Fruit fly (Drosophila melanogaster) whole organism, embryonic: ENCODE results near the gene CG17470.

Source experiments
- Ada2b ChIP-seq: fragments of 200-800 bp; sonication (Bioruptor generic); IDR thresholded peaks from 2 replicates; pipeline ENCODE4 v1.3.6; 2022; ENCODE audit warnings: missing biosample characterization, missing genetic modification characterization
- Awh ChIP-seq: fragments of 200-800 bp; sonication (Bioruptor generic); IDR thresholded peaks from 2 replicates; pipeline ENCODE4, ENCODE4 v1.3.6; 2022; ENCODE audit warnings: missing biosample characterization, missing genetic modification characterization
- BtbVII ChIP-seq: fragments of 200-800 bp; sonication (Bioruptor generic); optimal IDR thresholded peaks from 3 replicates; lab custom pipeline; 2017; ENCODE audit warnings: missing biosample characterization, mild to moderate bottlenecking, missing genetic modification characterization
- CG1024 ChIP-seq: fragments of 200-800 bp; sonication (Bioruptor generic); IDR thresholded peaks from 2 replicates; pipeline ENCODE4 v1.3.6; 2022; ENCODE audit warnings: missing biosample characterization, missing genetic modification characterization
- CG12155 ChIP-seq: fragments of 200-800 bp; sonication (Bioruptor generic); optimal IDR thresholded peaks from 3 replicates; lab custom pipeline; 2016; ENCODE audit warnings: missing biosample characterization, missing genetic modification characterization
- CG15269 ChIP-seq: fragments of 200-800 bp; sonication (Bioruptor generic); optimal IDR thresholded peaks from 2 replicates; lab custom pipeline; 2018; ENCODE audit warnings: missing biosample characterization, mild to moderate bottlenecking, missing genetic modification characterization, moderate library complexity
- CG15514 ChIP-seq: fragments of 200-800 bp; sonication (Bioruptor generic); optimal IDR thresholded peaks from 3 replicates; lab custom pipeline; 2017; ENCODE audit warnings: missing biosample characterization, missing genetic modification characterization, mild to moderate bottlenecking, moderate library complexity, missing genetic modification reagents
- CG17568 ChIP-seq: fragments of 200-800 bp; sonication (Bioruptor generic); optimal IDR thresholded peaks from 2 replicates; lab custom pipeline; 2018; ENCODE audit warnings: missing biosample characterization, mild to moderate bottlenecking, missing genetic modification characterization, moderate library complexity
- CG18764 ChIP-seq: fragments of 200-800 bp; sonication (Bioruptor generic); optimal IDR thresholded peaks from 3 replicates; lab custom pipeline; 2016; ENCODE audit warnings: missing biosample characterization, missing genetic modification characterization
- CG31388 ChIP-seq: fragments of 200-800 bp; sonication (Bioruptor generic); optimal IDR thresholded peaks from 2 replicates; lab custom pipeline; 2016; ENCODE audit warnings: missing biosample characterization, missing genetic modification characterization
- CG4854 ChIP-seq: fragments of 200-800 bp; sonication (Bioruptor generic); optimal IDR thresholded peaks from 2 replicates; lab custom pipeline; 2016; ENCODE audit warnings: missing biosample characterization, missing genetic modification characterization, inconsistent platforms
- CG6765 ChIP-seq: fragments of 200-800 bp; sonication (Bioruptor generic); optimal IDR thresholded peaks from 3 replicates; lab custom pipeline; 2017; ENCODE audit warnings: missing biosample characterization, mild to moderate bottlenecking, missing genetic modification characterization
- CG7271 ChIP-seq: fragments of 200-800 bp; sonication (Bioruptor generic); optimal IDR thresholded peaks from 2 replicates; lab custom pipeline; 2018; ENCODE audit warnings: missing biosample characterization, mild to moderate bottlenecking, missing genetic modification characterization, moderate library complexity
- CG7357 ChIP-seq: fragments of 200-800 bp; sonication (Bioruptor generic); IDR thresholded peaks from 3 replicates; pipeline ENCODE4 v1.3.6; 2022; ENCODE audit warnings: missing biosample characterization, missing genetic modification characterization
- CG7987 ChIP-seq: fragments of 200-800 bp; sonication (Bioruptor generic); optimal IDR thresholded peaks from 2 replicates; lab custom pipeline; 2018; ENCODE audit warnings: missing biosample characterization, mild to moderate bottlenecking, missing genetic modification characterization, moderate library complexity
- CG8281 ChIP-seq: fragments of 200-800 bp; sonication (Bioruptor generic); optimal IDR thresholded peaks from 2 replicates; lab custom pipeline; 2018; ENCODE audit warnings: missing biosample characterization, mild to moderate bottlenecking, missing genetic modification characterization, moderate library complexity
- CG8388 ChIP-seq: fragments of 200-800 bp; sonication (Bioruptor generic); optimal IDR thresholded peaks from 2 replicates; lab custom pipeline; 2019; ENCODE audit warnings: missing biosample characterization, mild to moderate bottlenecking, missing genetic modification characterization, moderate library complexity
- CG8478 ChIP-seq: fragments of >200 bp; optimal IDR thresholded peaks from 2 replicates; lab custom pipeline; 2018
- CG8944 ChIP-seq: fragments of 200-800 bp; sonication (Bioruptor generic); optimal IDR thresholded peaks from 3 replicates; lab custom pipeline; 2016; ENCODE audit warnings: missing biosample characterization, missing genetic modification characterization
- Doc3 ChIP-seq: fragments of 200-800 bp; sonication (Bioruptor generic); IDR thresholded peaks from 3 replicates; pipeline ENCODE4 v1.3.6; 2022; ENCODE audit warnings: missing biosample characterization, missing genetic modification characterization; ENCODE audit not compliant: partially characterized antibody
- Eip74EF ChIP-seq, 2 experiments: fragments of 200-800 bp in 1 of 2; fragments of >200 bp in 1 of 2; sonication (Bioruptor generic) in 1 of 2; optimal IDR thresholded peaks; 2 replicates each; lab custom pipeline; 2017 to 2019; ENCODE audit warnings: missing biosample characterization in 2 of 2, missing genetic modification characterization in 2 of 2, mild to moderate bottlenecking in 1 of 2, moderate library complexity in 1 of 2
- HHEX ChIP-seq: fragments of 200-800 bp; sonication (Bioruptor generic); optimal IDR thresholded peaks from 3 replicates; lab custom pipeline; 2017; ENCODE audit warnings: missing biosample characterization, mild to moderate bottlenecking, missing genetic modification characterization, missing genetic modification reagents
- HmgD ChIP-seq: fragments of 200-800 bp; sonication (Bioruptor generic); optimal IDR thresholded peaks from 3 replicates; lab custom pipeline; 2016; ENCODE audit warnings: missing biosample characterization, missing genetic modification characterization
- Hr3 ChIP-seq: fragments of 200-800 bp; sonication (Bioruptor generic); optimal IDR thresholded peaks from 3 replicates; lab custom pipeline; 2016; ENCODE audit warnings: missing biosample characterization, missing genetic modification characterization
- Hr39 ChIP-seq: fragments of >200 bp; optimal IDR thresholded peaks from 2 replicates; lab custom pipeline; 2017
- Hr78 ChIP-seq, 2 experiments: fragments of 200-800 bp in 1 of 2; fragments of >200 bp in 1 of 2; sonication (Bioruptor generic) in 1 of 2; optimal IDR thresholded peaks; 2 replicates each; lab custom pipeline; 2017 to 2019; ENCODE audit warnings: missing biosample characterization in 2 of 2, missing genetic modification characterization in 2 of 2, mild to moderate bottlenecking in 1 of 2, moderate library complexity in 1 of 2
- Mrtf ChIP-seq: fragments of 200-800 bp; sonication (Bioruptor generic); IDR thresholded peaks from 3 replicates; pipeline ENCODE4 v1.3.6; 2022; ENCODE audit warnings: missing biosample characterization, missing genetic modification characterization
- Myb ChIP-seq: fragments of 200-800 bp; sonication (Bioruptor generic); optimal IDR thresholded peaks from 2 replicates; lab custom pipeline; 2016; ENCODE audit warnings: missing biosample characterization, missing genetic modification characterization
- Neu2 ChIP-seq: fragments of 200-800 bp; sonication (Bioruptor generic); optimal IDR thresholded peaks from 3 replicates; lab custom pipeline; 2016; ENCODE audit warnings: missing biosample characterization, missing genetic modification characterization, borderline replicate concordance
- Ptx1 ChIP-seq: fragments of 200-800 bp; sonication (Bioruptor generic); IDR thresholded peaks from 2 replicates; pipeline ENCODE4 v1.3.6; 2022; ENCODE audit warnings: missing biosample characterization, missing genetic modification characterization
- Rx ChIP-seq: fragments of 200-800 bp; sonication (Bioruptor generic); IDR thresholded peaks from 2 replicates; pipeline ENCODE4 v1.3.6; 2022; ENCODE audit warnings: missing biosample characterization, missing genetic modification characterization
- Taf1 ChIP-seq: fragments of 200-800 bp; sonication (Bioruptor generic); IDR thresholded peaks from 2 replicates; pipeline ENCODE4 v1.3.6; 2022; ENCODE audit warnings: missing biosample characterization, missing genetic modification characterization
- ac ChIP-seq: fragments of 200-800 bp; sonication (Bioruptor generic); optimal IDR thresholded peaks from 3 replicates; lab custom pipeline; 2017; ENCODE audit warnings: missing biosample characterization, mild to moderate bottlenecking, missing genetic modification characterization
- da ChIP-seq: fragments of 200-800 bp; sonication (Bioruptor generic); optimal IDR thresholded peaks from 2 replicates; lab custom pipeline; 2016; ENCODE audit warnings: missing biosample characterization, missing genetic modification characterization
- dm ChIP-seq: fragments of 200-800 bp; sonication (Bioruptor generic); optimal IDR thresholded peaks from 3 replicates; lab custom pipeline; 2016; ENCODE audit warnings: missing biosample characterization, missing genetic modification characterization
- gce ChIP-seq: fragments of 200-800 bp; sonication (Bioruptor generic); IDR thresholded peaks from 3 replicates; pipeline ENCODE4 v1.3.6; 2022; ENCODE audit warnings: missing biosample characterization, missing genetic modification characterization
- hb ChIP-seq: fragments of 200-800 bp; sonication (Bioruptor generic); IDR thresholded peaks from 3 replicates; pipeline ENCODE4 v1.3.6; 2022; ENCODE audit warnings: missing biosample characterization, missing genetic modification characterization; ENCODE audit not compliant: partially characterized antibody
- insv ChIP-seq, 2 experiments: fragments of 200-800 bp; sonication (Bioruptor generic); optimal IDR thresholded peaks; 3 replicates each; lab custom pipeline; 2016 to 2018; ENCODE audit warnings: missing biosample characterization in 2 of 2, missing genetic modification characterization in 2 of 2
- nerfin-1 ChIP-seq: fragments of 200-800 bp; sonication (Bioruptor generic); optimal IDR thresholded peaks from 3 replicates; lab custom pipeline; 2019; ENCODE audit warnings: missing biosample characterization, mild to moderate bottlenecking, missing genetic modification characterization, moderate library complexity
- odd ChIP-seq: fragments of 200-800 bp; sonication (Bioruptor generic); optimal IDR thresholded peaks from 2 replicates; lab custom pipeline; 2017; ENCODE audit warnings: missing biosample characterization, mild to moderate bottlenecking, missing genetic modification characterization
- org-1 ChIP-seq: fragments of 200-800 bp; sonication (Bioruptor generic); optimal IDR thresholded peaks from 2 replicates; lab custom pipeline; 2017; ENCODE audit warnings: missing biosample characterization, missing genetic modification characterization
- pros ChIP-seq: fragments of 200-800 bp; sonication (Bioruptor generic); optimal IDR thresholded peaks from 3 replicates; lab custom pipeline; 2019; ENCODE audit warnings: missing biosample characterization, mild to moderate bottlenecking, missing genetic modification characterization, moderate library complexity
- sens-2 ChIP-seq: fragments of 200-800 bp; sonication (Bioruptor generic); IDR thresholded peaks from 2 replicates; pipeline ENCODE4 v1.3.6; 2022; ENCODE audit warnings: missing biosample characterization, missing genetic modification characterization
- so ChIP-seq: fragments of 200-800 bp; sonication (Bioruptor generic); IDR thresholded peaks from 3 replicates; pipeline ENCODE4 v1.3.6; 2022; ENCODE audit warnings: missing biosample characterization, missing genetic modification characterization
- tgo ChIP-seq: fragments of 200-800 bp; sonication (Bioruptor generic); IDR thresholded peaks from 3 replicates; pipeline ENCODE4 v1.3.6; 2022; ENCODE audit warnings: missing biosample characterization, missing genetic modification characterization
- toy ChIP-seq: fragments of 200-800 bp; sonication (Bioruptor generic); IDR thresholded peaks from 2 replicates; pipeline ENCODE4 v1.3.6; 2022; ENCODE audit warnings: missing biosample characterization, missing genetic modification characterization
- ttk ChIP-seq: fragments of 200-800 bp; sonication (Bioruptor generic); IDR thresholded peaks from 2 replicates; pipeline ENCODE4 v2.1.2; 2022; ENCODE audit warnings: missing biosample characterization, missing genetic modification characterization
- tup ChIP-seq: fragments of 200-800 bp; sonication (Bioruptor generic); optimal IDR thresholded peaks from 2 replicates; lab custom pipeline; 2016; ENCODE audit warnings: missing biosample characterization, mild to moderate bottlenecking, missing genetic modification characterization, moderate library complexity
- unc-4 ChIP-seq: fragments of 200-800 bp; sonication (Bioruptor generic); IDR thresholded peaks from 2 replicates; pipeline ENCODE4 v1.3.6; 2022; ENCODE audit warnings: missing biosample characterization, missing genetic modification characterization; ENCODE audit not compliant: partially characterized antibody
- wdn ChIP-seq: fragments of 200-800 bp; sonication (Bioruptor generic); IDR thresholded peaks from 2 replicates; pipeline ENCODE4 v1.3.6; 2022; ENCODE audit warnings: missing biosample characterization, missing genetic modification characterization
- zen2 ChIP-seq: fragments of 200-800 bp; sonication (Bioruptor generic); IDR thresholded peaks from 3 replicates; pipeline ENCODE4 v1.3.6; 2022; ENCODE audit warnings: missing biosample characterization, missing genetic modification characterization; ENCODE audit not compliant: partially characterized antibody

CG17470 gene

DNA sequence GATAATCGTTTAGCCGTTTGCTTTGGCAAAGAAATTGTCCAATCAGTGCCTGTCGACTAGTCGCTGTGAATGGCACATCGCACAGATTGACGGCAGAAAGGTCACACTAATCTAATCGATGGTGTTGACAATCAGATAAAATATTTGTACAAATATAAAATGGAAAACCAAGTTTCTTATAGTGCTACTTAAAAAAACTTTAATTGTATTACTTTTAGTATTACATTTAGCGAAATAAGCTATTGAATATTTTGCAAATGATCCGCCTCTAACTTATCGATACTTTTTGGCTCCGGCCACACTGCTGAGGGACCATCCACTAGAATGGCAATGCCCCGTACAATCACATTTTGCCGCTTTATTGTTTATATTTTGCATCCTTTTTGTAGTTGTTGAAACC is 13.1 kb upstream of the CG17470 start, which contains the start of the genes brun and CG2614 (continued):
- TF ChIP-seq tup, result peak; percentile 16
- 0 out of 2 replicates have a peak, but pooled peaks have one; percentile 7 for TF ChIP-seq Taf1 (GFP tag; lab: Robert Waterston, UW)
- no peak for TF ChIP-seq Awh (GFP tag; lab: Robert Waterston, UW)
- TF ChIP-seq CG8478, result no peak
- no peak for TF ChIP-seq CG7987 (GFP tag; lab: Kevin White, UChicago)
- peak; percentile 66 for TF ChIP-seq CG8944 (GFP tag; lab: Kevin White, UChicago)
- peak; percentile 47; the same call in 2 of the 3 replicates for TF ChIP-seq CG7357 (GFP tag; lab: Robert Waterston, UW)
- no peak for TF ChIP-seq nerfin-1 (tag; lab: Kevin White, UChicago)
- peak; percentile 73 for TF ChIP-seq HmgD (GFP tag; lab: Kevin White, UChicago)
- peak; percentile 59; the same call in 1 of the 3 replicates for TF ChIP-seq zen2 (GFP tag; lab: Robert Waterston, UW)
- TF ChIP-seq toy (GFP tag; lab: Robert Waterston, UW), result no peak
- peak; percentile 89 for TF ChIP-seq sens-2 (GFP tag; lab: Robert Waterston, UW)
- no peak for TF ChIP-seq ac (GFP tag; lab: Kevin White, UChicago)
- peak; percentile 73 for TF ChIP-seq CG12155 (GFP tag; lab: Kevin White, UChicago)
- TF ChIP-seq CG4854 (GFP tag; lab: Kevin White, UChicago), result peak; percentile 58
- TF ChIP-seq Neu2 (GFP tag; lab: Kevin White, UChicago), result no peak
- peak; percentile 79 for TF ChIP-seq dm (GFP tag; lab: Kevin White, UChicago)
- TF ChIP-seq CG15269 (tag; lab: Kevin White, UChicago), result no peak
- TF ChIP-seq tgo (GFP tag; lab: Robert Waterston, UW), result peak; percentile 83
- peak; percentile 47 for TF ChIP-seq da (GFP tag; lab: Kevin White, UChicago)
- peak; percentile 58 for TF ChIP-seq CG15514
- TF ChIP-seq CG31388 (GFP tag; lab: Kevin White, UChicago), result peak; percentile 9
- peak; percentile 91 for TF ChIP-seq Doc3 (GFP tag; lab: Robert Waterston, UW)
- no peak for TF ChIP-seq odd
- TF ChIP-seq Myb, result peak; percentile 52
- no peak for TF ChIP-seq HHEX (GFP tag; lab: Kevin White, UChicago)
- peak; percentile 88 for TF ChIP-seq Ptx1 (GFP tag; lab: Robert Waterston, UW)
- no peak for TF ChIP-seq CG8281 (tag; lab: Kevin White, UChicago)
- TF ChIP-seq BtbVII (GFP tag; lab: Kevin White, UChicago), result no peak
- TF ChIP-seq ttk (GFP tag; lab: Robert Waterston, UW), result peak; percentile 38; the same call in 1 of the 2 replicates
- TF ChIP-seq CG1024 (GFP tag; lab: Robert Waterston, UW), result peak; percentile 37; the same call in 1 of the 2 replicates
- no peak for TF ChIP-seq gce (GFP tag; lab: Robert Waterston, UW)
- TF ChIP-seq insv (GFP tag; optimal IDR thresholded peaks at IDR 0.05; lab: Kevin White, UChicago), result peak in 1 of 2 experiments; percentile 81
- no peak for TF ChIP-seq wdn (GFP tag; lab: Robert Waterston, UW)
- TF ChIP-seq CG8388, result no peak
- peak; percentile 70 for TF ChIP-seq Hr3
- TF ChIP-seq org-1, result no peak
- TF ChIP-seq unc-4 (GFP tag; lab: Robert Waterston, UW), result peak; percentile 91
- TF ChIP-seq Rx (GFP tag; lab: Robert Waterston, UW), result no peak
- TF ChIP-seq Ada2b (GFP tag; lab: Robert Waterston, UW), result peak; percentile 45; the same call in 1 of the 2 replicates
- no peak for TF ChIP-seq CG18764
- no peak for TF ChIP-seq Hr39
- TF ChIP-seq Eip74EF (GFP tag; optimal IDR thresholded peaks at IDR 0.05; lab: Kevin White, UChicago), result no peak
- no peak for TF ChIP-seq CG17568 (GFP tag; lab: Kevin White, UChicago)
- TF ChIP-seq Hr78 (GFP tag; optimal IDR thresholded peaks at IDR 0.05; lab: Kevin White, UChicago), result no peak
- TF ChIP-seq CG6765 (GFP tag; lab: Kevin White, UChicago), result no peak
- peak; percentile 62; the same call in 1 of the 3 replicates for TF ChIP-seq so
- TF ChIP-seq hb (GFP tag; lab: Robert Waterston, UW), result peak; percentile 85
- no peak for TF ChIP-seq CG7271
- no peak for TF ChIP-seq Mrtf
- no peak for TF ChIP-seq pros
